Worm (Caenorhabditis elegans) whole organism, late embryonic: Measurements from ENCODE around the gene T28H11.7.
"Not testable (repeated sequence)": the region's sequence is repeated elsewhere in the genome, so short reads cannot be mapped to it uniquely, and the experiment has no call there.

Experiments used
- F13H6.1 ChIP-seq: sonication (generic microtip); optimal IDR thresholded peaks from 2 replicates; lab custom pipeline; 2016; ENCODE audit warnings: missing genetic modification characterization, missing compliant biosample characterization
- T23F11.4 ChIP-seq: fragments of 200-800 bp; sonication (Bioruptor generic); optimal IDR thresholded peaks from 2 replicates; lab custom pipeline; 2018; ENCODE audit warnings: mild to moderate bottlenecking, missing genetic modification characterization, missing compliant biosample characterization
- ceh-14 ChIP-seq: sonication (generic microtip); optimal IDR thresholded peaks from 2 replicates; lab custom pipeline; 2016; ENCODE audit warnings: missing genotype, missing genetic modification characterization, missing compliant biosample characterization
- ceh-22 ChIP-seq: sonication (generic microtip); optimal IDR thresholded peaks from 2 replicates; lab custom pipeline; 2017; ENCODE audit warnings: missing biosample characterization, missing genetic modification characterization
- ceh-45 ChIP-seq: fragments of 200-800 bp; sonication (Bioruptor generic); IDR thresholded peaks from 2 replicates; pipeline ENCODE4 v1.3.6; 2022; ENCODE audit warnings: missing genetic modification reagents, missing genetic modification characterization, missing compliant biosample characterization
- ceh-48 ChIP-seq: sonication (generic microtip); optimal IDR thresholded peaks from 2 replicates; lab custom pipeline; 2016; ENCODE audit warnings: missing genetic modification characterization, inconsistent platforms, missing compliant biosample characterization
- ceh-6 ChIP-seq: fragments of 200-800 bp; sonication (Bioruptor generic); optimal IDR thresholded peaks from 2 replicates; lab custom pipeline; 2018; ENCODE audit warnings: mild to moderate bottlenecking, missing genetic modification characterization, missing compliant biosample characterization
- dmd-4 ChIP-seq: sonication (generic microtip); optimal IDR thresholded peaks from 2 replicates; lab custom pipeline; 2016; ENCODE audit warnings: borderline replicate concordance, missing genetic modification characterization, missing compliant biosample characterization
- elt-4 ChIP-seq: sonication (generic microtip); optimal IDR thresholded peaks from 2 replicates; lab custom pipeline; 2016; ENCODE audit warnings: missing genetic modification characterization, missing compliant biosample characterization
- fax-1 ChIP-seq: sonication (generic microtip); optimal IDR thresholded peaks from 2 replicates; lab custom pipeline; 2016; ENCODE audit warnings: missing genotype, missing genetic modification characterization, missing compliant biosample characterization
- fkh-6 ChIP-seq: sonication (generic microtip); optimal IDR thresholded peaks from 2 replicates; lab custom pipeline; 2016; ENCODE audit warnings: missing genetic modification characterization, missing compliant biosample characterization
- hlh-13 ChIP-seq: fragments of 200-800 bp; sonication (Bioruptor generic); optimal IDR thresholded peaks from 2 replicates; lab custom pipeline; 2018; ENCODE audit warnings: mild to moderate bottlenecking, missing genetic modification characterization, missing compliant biosample characterization
- hlh-15 ChIP-seq: sonication (generic microtip); optimal IDR thresholded peaks from 2 replicates; lab custom pipeline; 2016; ENCODE audit warnings: missing genetic modification characterization, missing compliant biosample characterization
- hlh-6 ChIP-seq: sonication (generic microtip); optimal IDR thresholded peaks from 2 replicates; lab custom pipeline; 2016; ENCODE audit warnings: missing genotype, missing genetic modification characterization, missing compliant biosample characterization
- madf-2 ChIP-seq: sonication (generic microtip); optimal IDR thresholded peaks from 2 replicates; lab custom pipeline; 2017; ENCODE audit warnings: missing genetic modification characterization, missing compliant biosample characterization
- nfya-1 ChIP-seq: sonication (generic microtip); optimal IDR thresholded peaks from 2 replicates; lab custom pipeline; 2017; ENCODE audit warnings: missing genetic modification characterization, mild to moderate bottlenecking, missing compliant biosample characterization, antibody characterized with exemption, moderate library complexity
- nhr-232 ChIP-seq: sonication (generic microtip); optimal IDR thresholded peaks from 2 replicates; lab custom pipeline; 2016; ENCODE audit warnings: missing genetic modification characterization, missing compliant biosample characterization
- odd-2 ChIP-seq: sonication (generic microtip); optimal IDR thresholded peaks from 2 replicates; lab custom pipeline; 2017; ENCODE audit warnings: antibody characterized with exemption, mild to moderate bottlenecking, missing genetic modification characterization, missing compliant biosample characterization
- pat-9 ChIP-seq: fragments of 200-800 bp; sonication (Bioruptor generic); optimal IDR thresholded peaks from 2 replicates; lab custom pipeline; 2018; ENCODE audit warnings: mild to moderate bottlenecking, missing genetic modification characterization, moderate library complexity, missing compliant biosample characterization
- pax-1 ChIP-seq: fragments of 150-350 bp; optimal IDR thresholded peaks from 2 replicates; lab custom pipeline; 2014; ENCODE audit warnings: missing biosample characterization, missing genetic modification characterization
- pros-1 ChIP-seq: fragments of 150-350 bp; optimal IDR thresholded peaks from 2 replicates; lab custom pipeline; 2014; ENCODE audit warnings: missing biosample characterization, missing genetic modification reagents, missing genetic modification characterization
- sdc-2 ChIP-seq: sonication (generic microtip); optimal IDR thresholded peaks from 2 replicates; lab custom pipeline; 2016; ENCODE audit warnings: missing genotype, missing genetic modification characterization, missing compliant biosample characterization
- sox-4 ChIP-seq: sonication (generic microtip); optimal IDR thresholded peaks from 2 replicates; lab custom pipeline; 2017; ENCODE audit warnings: mild to moderate bottlenecking, missing genetic modification characterization, inconsistent platforms, missing compliant biosample characterization
- unc-42 ChIP-seq: sonication (generic microtip); optimal IDR thresholded peaks from 2 replicates; lab custom pipeline; 2016; ENCODE audit warnings: missing genotype, missing genetic modification characterization, missing compliant biosample characterization
- unc-55 ChIP-seq: sonication (generic microtip); optimal IDR thresholded peaks from 2 replicates; lab custom pipeline; 2017; ENCODE audit warnings: missing biosample characterization, missing genetic modification reagents, missing genetic modification characterization
- unc-86 ChIP-seq: sonication (generic microtip); optimal IDR thresholded peaks from 2 replicates; lab custom pipeline; 2016; ENCODE audit warnings: missing genetic modification characterization, missing compliant biosample characterization
- zip-5 ChIP-seq: sonication (generic microtip); optimal IDR thresholded peaks from 2 replicates; lab custom pipeline; 2016; ENCODE audit warnings: missing genetic modification characterization, missing compliant biosample characterization
- ztf-16 ChIP-seq: sonication (generic microtip); optimal IDR thresholded peaks from 2 replicates; lab custom pipeline; 2017; ENCODE audit warnings: missing genetic modification characterization, missing compliant biosample characterization

T28H11.7 gene

ce11 chrIV:5017075-5017474 lies at the start of gene T28H11.7:
T28H11.7 (minus strand) TSS chrIV:5017175.
- not testable (repeated sequence) for TF ChIP-seq madf-2 (tag; lab: Kevin White, UChicago); ceh-14 (tag; lab: Kevin White, UChicago); nfya-1

- TF ChIP-seq unc-86 (tag; lab: Kevin White, UChicago); fkh-6 (tag; lab: Kevin White, UChicago); ceh-45 (GFP tag; lab: Robert Waterston, UW): not testable (repeated sequence)
Observed at ce11 chrIV:5064961-5065360, 48.0 kb upstream of the T28H11.7 start, which contains the start of gene msp-53. msp-53 (minus strand) TSS chrIV:5065061.

- TF ChIP-seq odd-2 (no peak), fax-1 (tag; lab: Kevin White, UChicago) (no peak), hlh-15 (tag; lab: Kevin White, UChicago) (no peak)
Observed at ce11 chrIV:5063297-5063696, 46.3 kb upstream of the T28H11.7 start.

ce11 chrIV:5062278-5062677 lies 45.3 kb upstream of the T28H11.7 start, which contains the start of gene msp-57:
msp-57 (plus strand) TSS chrIV:5062578.
- not testable (repeated sequence) for TF ChIP-seq ztf-16 (tag; lab: Kevin White, UChicago); unc-55 (GFP tag; lab: Kevin White, UChicago); ceh-22

- no peak for TF ChIP-seq fkh-6 (tag; lab: Kevin White, UChicago)
- no peak for TF ChIP-seq hlh-6
- TF ChIP-seq madf-2 (tag; lab: Kevin White, UChicago) = no peak
- no peak for TF ChIP-seq pros-1 (tag; lab: Kevin White, UChicago)
- no peak for TF ChIP-seq unc-55 (GFP tag; lab: Kevin White, UChicago)
- TF ChIP-seq F13H6.1 (tag; lab: Kevin White, UChicago) = no peak
- TF ChIP-seq sdc-2 (tag; lab: Kevin White, UChicago) = no peak
- no peak for TF ChIP-seq sox-4 (tag; lab: Kevin White, UChicago)
Observed at ce11 chrIV:5060984-5061383, 44.0 kb upstream of the T28H11.7 start, which contains the start of gene C09B9.7. C09B9.7 (minus strand) TSS chrIV:5061084.

ce11 chrIV:5055964-5056588 lies 39.1 kb upstream of the T28H11.7 start, which contains the start of gene msp-55:
msp-55 (minus strand) TSS chrIV:5056014.
- TF ChIP-seq ceh-14 (tag; lab: Kevin White, UChicago) = no peak
- no peak for TF ChIP-seq elt-4 (tag; lab: Kevin White, UChicago)
- no peak for TF ChIP-seq dmd-4 (tag; lab: Kevin White, UChicago)
- no peak for TF ChIP-seq hlh-13
- TF ChIP-seq ceh-48 (tag; lab: Kevin White, UChicago) = no peak
- no peak for TF ChIP-seq madf-2 (tag; lab: Kevin White, UChicago)
- no peak for TF ChIP-seq unc-42 (tag; lab: Kevin White, UChicago)
- no peak for TF ChIP-seq unc-55 (GFP tag; lab: Kevin White, UChicago)
- no peak for TF ChIP-seq ztf-16 (tag; lab: Kevin White, UChicago)
- TF ChIP-seq T23F11.4 (GFP tag; lab: Kevin White, UChicago) = no peak
- TF ChIP-seq hlh-6 = no peak
- TF ChIP-seq pat-9 (tag; lab: Kevin White, UChicago) = no peak
- no peak for TF ChIP-seq zip-5
- TF ChIP-seq, all 69 proteins: peak for 0

ce11 chrIV:5054297-5054696 lies 37.3 kb upstream of the T28H11.7 start:
- TF ChIP-seq ceh-6 (no peak), pax-1 (tag; lab: Kevin White, UChicago) (no peak), F13H6.1 (tag; lab: Kevin White, UChicago) (no peak), hlh-13 (no peak), nhr-232 (tag; lab: Kevin White, UChicago) (no peak)
- TF ChIP-seq, all 69 proteins: peak for 0
